Fruit fly (Drosophila melanogaster): ENCODE measurements around the gene CG33285.
A peak's percentile ranks its signal among the peaks of the same experiment; 100 is the strongest.

The CG33285 gene

dm6 chr3L:21046107-21046708 is 42.6 kb downstream of the CG33285 start (continued):
- TF ChIP-seq Sry-β (GFP tag; optimal IDR thresholded peaks at IDR 0.05), result no peak
- no peak for TF ChIP-seq Ets97D (GFP tag; optimal IDR thresholded peaks at IDR 0.05)
- no peak for TF ChIP-seq Max (GFP tag; optimal IDR thresholded peaks at IDR 0.05)
- no peak for TF ChIP-seq TFAM (GFP tag; optimal IDR thresholded peaks at IDR 0.05)
- TF ChIP-seq CG5180 (GFP tag; optimal IDR thresholded peaks at IDR 0.05), result no peak
- no peak for TF ChIP-seq nom (GFP tag; optimal IDR thresholded peaks at IDR 0.05)
- TF ChIP-seq Hand (GFP tag; optimal IDR thresholded peaks at IDR 0.05), result no peak

- peak; percentile 77 for TF ChIP-seq D19A (tag; optimal IDR thresholded peaks at IDR 0.05)
- peak; percentile 67 for TF ChIP-seq sens (GFP tag)
- no peak for TF ChIP-seq CG8089 (GFP tag; optimal IDR thresholded peaks at IDR 0.05)
- no peak for TF ChIP-seq jumu (GFP tag; optimal IDR thresholded peaks at IDR 0.05)
- no peak for TF ChIP-seq Med (GFP tag)
- no peak for TF ChIP-seq bigmax (GFP tag; optimal IDR thresholded peaks at IDR 0.05)
- no peak for TF ChIP-seq CG3065 (GFP tag; optimal IDR thresholded peaks at IDR 0.05)
- no peak for TF ChIP-seq CG13775 (GFP tag; optimal IDR thresholded peaks at IDR 0.05)
- no peak for TF ChIP-seq CG13123 (GFP tag; optimal IDR thresholded peaks at IDR 0.05)
- no peak for TF ChIP-seq prd (optimal IDR thresholded peaks at IDR 0.05)
- no peak for TF ChIP-seq prd (GFP tag; IDR thresholded peaks at IDR 0.05)
- no peak for TF ChIP-seq CG1602 (GFP tag; optimal IDR thresholded peaks at IDR 0.05)
- no peak for TF ChIP-seq HLH4C (GFP tag; IDR thresholded peaks at IDR 0.05; ENCODE audit: partially characterized antibody)
- no peak for TF ChIP-seq Kr (GFP tag; optimal IDR thresholded peaks at IDR 0.05)
- no peak for TF ChIP-seq Fer3 (tag; optimal IDR thresholded peaks at IDR 0.05)
- no peak for TF ChIP-seq Dbx (GFP tag; IDR thresholded peaks at IDR 0.05)
- TF ChIP-seq CG31224 (GFP tag; IDR thresholded peaks at IDR 0.05), result no peak
- no peak for TF ChIP-seq CG31365 (tag; optimal IDR thresholded peaks at IDR 0.05)
- no peak for TF ChIP-seq CG10209 (GFP tag; optimal IDR thresholded peaks at IDR 0.05)
- TF ChIP-seq nau (GFP tag; optimal IDR thresholded peaks at IDR 0.05), result no peak
- no peak for TF ChIP-seq CG14860 (GFP tag; IDR thresholded peaks at IDR 0.05; ENCODE audit: partially characterized antibody)
- peak; percentile 46; the same call in 1 of the 2 replicates for TF ChIP-seq CG6689 (GFP tag; IDR thresholded peaks at IDR 0.05)
- no peak for TF ChIP-seq p53 (GFP tag; optimal IDR thresholded peaks at IDR 0.05)
- TF ChIP-seq CG8290 (GFP tag; optimal IDR thresholded peaks at IDR 0.05), result no peak
- no peak for TF ChIP-seq CG8290 (tag; optimal IDR thresholded peaks at IDR 0.05)
- TF ChIP-seq Asciz (GFP tag; optimal IDR thresholded peaks at IDR 0.05), result no peak
- TF ChIP-seq bsh (GFP tag; optimal IDR thresholded peaks at IDR 0.05), result no peak
- peak; percentile 60 for TF ChIP-seq crol (GFP tag; IDR thresholded peaks at IDR 0.05)
- no peak for TF ChIP-seq CG4820 (GFP tag; optimal IDR thresholded peaks at IDR 0.05)
- TF ChIP-seq CG12769 (tag; optimal IDR thresholded peaks at IDR 0.05), result no peak
- TF ChIP-seq pan (optimal IDR thresholded peaks at IDR 0.05), result no peak
- no peak for TF ChIP-seq pan (GFP tag; optimal IDR thresholded peaks at IDR 0.05 in 1 of 2, IDR thresholded peaks at IDR 0.05 in 1 of 2)
- no peak for TF ChIP-seq Blimp-1 (GFP tag; optimal IDR thresholded peaks at IDR 0.05)
- no peak for TF ChIP-seq CG43689 (GFP tag; IDR thresholded peaks at IDR 0.05)
- TF ChIP-seq eve (GFP tag; optimal IDR thresholded peaks at IDR 0.05), result no peak
- no peak for TF ChIP-seq CG7556 (GFP tag; optimal IDR thresholded peaks at IDR 0.05)
- no peak for TF ChIP-seq CG4328 (GFP tag; optimal IDR thresholded peaks at IDR 0.05)
- TF ChIP-seq CG13424 (tag; optimal IDR thresholded peaks at IDR 0.05), result no peak
These were observed 44.1 kb downstream of the CG33285 start for dm6 chr3L:21044721-21045120.

Data from whole organism, embryonic.